Fruit fly (Drosophila melanogaster) whole organism, embryonic: ENCODE data around the gene Ire1.
A peak's percentile ranks its signal among the peaks of the same experiment; 100 is the strongest.

Source experiments
- CG11093 ChIP-seq: fragments of 200-800 bp; sonication (Bioruptor generic); IDR thresholded peaks from 3 replicates; pipeline ENCODE4 v1.3.6; 2022; ENCODE audit warnings: missing biosample characterization, missing genetic modification characterization
- CG11456 ChIP-seq: fragments of 200-800 bp; sonication (Bioruptor generic); IDR thresholded peaks from 3 replicates; pipeline ENCODE4 v1.3.6; 2022; ENCODE audit warnings: missing biosample characterization, missing genetic modification characterization
- CG12236 ChIP-seq: fragments of 200-800 bp; sonication (Bioruptor generic); optimal IDR thresholded peaks from 2 replicates; lab custom pipeline; 2016; ENCODE audit warnings: missing biosample characterization, missing genetic modification characterization
- CG13287 ChIP-seq: fragments of 200-800 bp; sonication (Bioruptor generic); IDR thresholded peaks from 2 replicates; pipeline ENCODE4 v1.3.6; 2022; ENCODE audit warnings: missing biosample characterization, missing genetic modification characterization; ENCODE audit not compliant: partially characterized antibody
- CG15011 ChIP-seq: fragments of 200-800 bp; sonication (Bioruptor generic); optimal IDR thresholded peaks from 3 replicates; lab custom pipeline; 2018; ENCODE audit warnings: missing biosample characterization, mild to moderate bottlenecking, missing genetic modification characterization
- CG16813 ChIP-seq: fragments of 200-800 bp; sonication (Bioruptor generic); IDR thresholded peaks from 3 replicates; pipeline ENCODE4 v1.3.6; 2022; ENCODE audit warnings: missing biosample characterization, missing genetic modification characterization; ENCODE audit not compliant: partially characterized antibody
- CG17361 ChIP-seq: fragments of 200-800 bp; sonication (Bioruptor generic); IDR thresholded peaks from 3 replicates; pipeline ENCODE4 v1.3.6; 2022; ENCODE audit warnings: missing biosample characterization, missing genetic modification characterization
- CG32532 ChIP-seq: fragments of 200-800 bp; sonication (Bioruptor generic); IDR thresholded peaks from 2 replicates; pipeline ENCODE4 v1.3.6; 2022; ENCODE audit warnings: missing biosample characterization, missing genetic modification characterization
- CG32772 ChIP-seq: fragments of 200-800 bp; sonication (Bioruptor generic); IDR thresholded peaks from 2 replicates; pipeline ENCODE4 v1.3.6; 2022; ENCODE audit warnings: missing biosample characterization, missing genetic modification characterization
- CG4730 ChIP-seq: fragments of 200-800 bp; sonication (Bioruptor generic); IDR thresholded peaks from 2 replicates; pipeline ENCODE4 v1.3.6; 2022; ENCODE audit warnings: missing biosample characterization, missing genetic modification characterization
- CG6254 ChIP-seq: fragments of 200-800 bp; sonication (Bioruptor generic); optimal IDR thresholded peaks from 3 replicates; lab custom pipeline; 2017; ENCODE audit warnings: mild to moderate bottlenecking, missing biosample characterization, missing genetic modification reagents, missing genetic modification characterization
- CG6765 ChIP-seq: fragments of 200-800 bp; sonication (Bioruptor generic); optimal IDR thresholded peaks from 3 replicates; lab custom pipeline; 2017; ENCODE audit warnings: missing biosample characterization, mild to moderate bottlenecking, missing genetic modification characterization
- CG7987 ChIP-seq: fragments of 200-800 bp; sonication (Bioruptor generic); optimal IDR thresholded peaks from 2 replicates; lab custom pipeline; 2018; ENCODE audit warnings: missing biosample characterization, mild to moderate bottlenecking, missing genetic modification characterization, moderate library complexity
- CG8944 ChIP-seq: fragments of 200-800 bp; sonication (Bioruptor generic); optimal IDR thresholded peaks from 3 replicates; lab custom pipeline; 2016; ENCODE audit warnings: missing biosample characterization, missing genetic modification characterization
- CG9437 ChIP-seq: fragments of 200-800 bp; sonication (Bioruptor generic); optimal IDR thresholded peaks from 2 replicates; lab custom pipeline; 2018; ENCODE audit warnings: missing biosample characterization, mild to moderate bottlenecking, missing genetic modification characterization
- Camta ChIP-seq: fragments of 200-800 bp; sonication (Bioruptor generic); optimal IDR thresholded peaks from 2 replicates; lab custom pipeline; 2016; ENCODE audit warnings: missing biosample characterization, missing genetic modification characterization
- CrebB ChIP-seq: fragments of 200-800 bp; sonication (Bioruptor generic); optimal IDR thresholded peaks from 3 replicates; lab custom pipeline; 2018; ENCODE audit warnings: missing biosample characterization, mild to moderate bottlenecking, missing genetic modification characterization
- Dfd ChIP-seq, 2 experiments: fragments of >200 bp; optimal IDR thresholded peaks; 2 replicates each; lab custom pipeline; 2017; ENCODE audit warnings: missing biosample characterization in 2 of 2, missing genetic modification characterization in 2 of 2
- Dip2 ChIP-seq: fragments of 200-800 bp; sonication (Bioruptor generic); IDR thresholded peaks from 2 replicates; pipeline ENCODE4 v1.3.6; 2022; ENCODE audit warnings: missing biosample characterization, missing genetic modification characterization
- Dp ChIP-seq: fragments of 200-800 bp; sonication (Bioruptor generic); optimal IDR thresholded peaks from 2 replicates; lab custom pipeline; 2018; ENCODE audit warnings: missing biosample characterization, mild to moderate bottlenecking, missing genetic modification characterization, moderate library complexity
- Fer3 ChIP-seq: fragments of 200-800 bp; sonication (Bioruptor generic); optimal IDR thresholded peaks from 2 replicates; lab custom pipeline; 2018; ENCODE audit warnings: missing biosample characterization, mild to moderate bottlenecking, missing genetic modification characterization, moderate library complexity
- Gsc ChIP-seq: fragments of 200-800 bp; sonication (Bioruptor generic); IDR thresholded peaks from 2 replicates; pipeline ENCODE4 v1.3.6; 2022; ENCODE audit warnings: missing biosample characterization, missing genetic modification characterization
- HLH3B ChIP-seq: fragments of 200-800 bp; sonication (Bioruptor generic); IDR thresholded peaks from 2 replicates; pipeline ENCODE4 v1.3.6; 2022; ENCODE audit warnings: missing biosample characterization, missing genetic modification characterization
- Lpt ChIP-seq: fragments of >200 bp; optimal IDR thresholded peaks from 2 replicates; lab custom pipeline; 2018; ENCODE audit warnings: missing biosample characterization, missing genetic modification characterization
- Med ChIP-seq: fragments of 200-800 bp; sonication (Bioruptor generic); peaks from one replicate; lab custom pipeline; 2016; ENCODE audit warnings: missing biosample characterization, missing genetic modification characterization, mild to moderate bottlenecking, inconsistent platforms, moderate library complexity
- Mrtf ChIP-seq: fragments of 200-800 bp; sonication (Bioruptor generic); IDR thresholded peaks from 3 replicates; pipeline ENCODE4 v1.3.6; 2022; ENCODE audit warnings: missing biosample characterization, missing genetic modification characterization
- Oli ChIP-seq: fragments of 200-800 bp; sonication (Bioruptor generic); optimal IDR thresholded peaks from 2 replicates; lab custom pipeline; 2018; ENCODE audit warnings: missing biosample characterization, mild to moderate bottlenecking, missing genetic modification characterization, moderate library complexity
- PHDP ChIP-seq: fragments of 200-800 bp; sonication (Bioruptor generic); optimal IDR thresholded peaks from 3 replicates; lab custom pipeline; 2018; ENCODE audit warnings: missing biosample characterization, mild to moderate bottlenecking, missing genetic modification characterization, moderate library complexity
- Ptx1 ChIP-seq: fragments of 200-800 bp; sonication (Bioruptor generic); IDR thresholded peaks from 2 replicates; pipeline ENCODE4 v1.3.6; 2022; ENCODE audit warnings: missing biosample characterization, missing genetic modification characterization
- Taf1 ChIP-seq: fragments of 200-800 bp; sonication (Bioruptor generic); IDR thresholded peaks from 2 replicates; pipeline ENCODE4 v1.3.6; 2022; ENCODE audit warnings: missing biosample characterization, missing genetic modification characterization
- ato ChIP-seq: fragments of 200-800 bp; sonication (Bioruptor generic); IDR thresholded peaks from 2 replicates; pipeline ENCODE4 v1.3.6; 2022; ENCODE audit warnings: missing biosample characterization, missing genetic modification characterization; ENCODE audit not compliant: partially characterized antibody
- bbx ChIP-seq: fragments of 200-800 bp; sonication (Bioruptor generic); IDR thresholded peaks from 2 replicates; pipeline ENCODE4 v1.3.6; 2022; ENCODE audit warnings: missing biosample characterization, missing genetic modification characterization; ENCODE audit not compliant: partially characterized antibody
- cas ChIP-seq: fragments of 200-800 bp; sonication (Bioruptor generic); IDR thresholded peaks from 2 replicates; pipeline ENCODE4 v1.3.6; 2022; ENCODE audit warnings: missing biosample characterization, missing genetic modification characterization
- danr ChIP-seq: fragments of 200-800 bp; sonication (Bioruptor generic); IDR thresholded peaks from 2 replicates; pipeline ENCODE4 v1.3.6; 2022; ENCODE audit warnings: missing biosample characterization, missing genetic modification characterization
- dmrt11E ChIP-seq: fragments of 200-800 bp; sonication (Bioruptor generic); optimal IDR thresholded peaks from 3 replicates; lab custom pipeline; 2018; ENCODE audit warnings: missing biosample characterization, mild to moderate bottlenecking, missing genetic modification characterization, moderate library complexity
- dmrt99B ChIP-seq: fragments of 200-800 bp; sonication (Bioruptor generic); optimal IDR thresholded peaks from 2 replicates; lab custom pipeline; 2018; ENCODE audit warnings: missing biosample characterization, mild to moderate bottlenecking, missing genetic modification characterization, moderate library complexity
- dysf ChIP-seq: fragments of 200-800 bp; sonication (Bioruptor generic); IDR thresholded peaks from 3 replicates; pipeline ENCODE4 v1.3.6; 2022; ENCODE audit warnings: missing biosample characterization, missing genetic modification characterization
- ewg ChIP-seq: fragments of 200-800 bp; sonication (Bioruptor generic); optimal IDR thresholded peaks from 3 replicates; lab custom pipeline; 2017; ENCODE audit warnings: mild to moderate bottlenecking, missing biosample characterization, missing genetic modification reagents, missing genetic modification characterization
- nerfin-1 ChIP-seq: fragments of 200-800 bp; sonication (Bioruptor generic); optimal IDR thresholded peaks from 3 replicates; lab custom pipeline; 2019; ENCODE audit warnings: missing biosample characterization, mild to moderate bottlenecking, missing genetic modification characterization, moderate library complexity
- ranshi ChIP-seq: fragments of 200-800 bp; sonication (Bioruptor generic); IDR thresholded peaks from 2 replicates; pipeline ENCODE4 v1.3.6; 2022; ENCODE audit warnings: missing biosample characterization, missing genetic modification characterization
- rib ChIP-seq: fragments of 200-800 bp; sonication (Bioruptor generic); IDR thresholded peaks from 2 replicates; pipeline ENCODE4 v1.3.6; 2022; ENCODE audit warnings: missing biosample characterization, missing genetic modification characterization
- ro ChIP-seq: fragments of 200-800 bp; sonication (Bioruptor generic); IDR thresholded peaks from 2 replicates; pipeline ENCODE4 v1.3.6; 2022; ENCODE audit warnings: missing biosample characterization, missing genetic modification characterization
- schlank ChIP-seq: fragments of 200-800 bp; sonication (Bioruptor generic); optimal IDR thresholded peaks from 2 replicates; lab custom pipeline; 2018; ENCODE audit warnings: missing biosample characterization, mild to moderate bottlenecking, missing genetic modification characterization
- sr ChIP-seq: fragments of 200-800 bp; sonication (Bioruptor generic); IDR thresholded peaks from 3 replicates; pipeline ENCODE4 v1.3.6; 2022; ENCODE audit warnings: missing biosample characterization, missing genetic modification characterization
- ssp ChIP-seq: fragments of 200-800 bp; sonication (Bioruptor generic); IDR thresholded peaks from 2 replicates; pipeline ENCODE4 v1.3.6; 2022; ENCODE audit warnings: missing biosample characterization, missing genetic modification characterization
- tap ChIP-seq: fragments of 200-800 bp; optimal IDR thresholded peaks from 3 replicates; lab custom pipeline; 2019; ENCODE audit warnings: missing biosample characterization, mild to moderate bottlenecking, missing genetic modification characterization, moderate library complexity
- tgo ChIP-seq: fragments of 200-800 bp; sonication (Bioruptor generic); IDR thresholded peaks from 3 replicates; pipeline ENCODE4 v1.3.6; 2022; ENCODE audit warnings: missing biosample characterization, missing genetic modification characterization
- tin ChIP-seq: fragments of 200-800 bp; sonication (Bioruptor generic); optimal IDR thresholded peaks from 3 replicates; lab custom pipeline; 2016; ENCODE audit warnings: missing biosample characterization, missing genetic modification characterization
- tna ChIP-seq: fragments of 200-800 bp; sonication (Bioruptor generic); IDR thresholded peaks from 2 replicates; pipeline ENCODE4 v1.3.6; 2022; ENCODE audit warnings: missing biosample characterization, missing genetic modification characterization; ENCODE audit not compliant: partially characterized antibody
- zen2 ChIP-seq: fragments of 200-800 bp; sonication (Bioruptor generic); IDR thresholded peaks from 3 replicates; pipeline ENCODE4 v1.3.6; 2022; ENCODE audit warnings: missing biosample characterization, missing genetic modification characterization; ENCODE audit not compliant: partially characterized antibody

Ire1 gene

DNA sequence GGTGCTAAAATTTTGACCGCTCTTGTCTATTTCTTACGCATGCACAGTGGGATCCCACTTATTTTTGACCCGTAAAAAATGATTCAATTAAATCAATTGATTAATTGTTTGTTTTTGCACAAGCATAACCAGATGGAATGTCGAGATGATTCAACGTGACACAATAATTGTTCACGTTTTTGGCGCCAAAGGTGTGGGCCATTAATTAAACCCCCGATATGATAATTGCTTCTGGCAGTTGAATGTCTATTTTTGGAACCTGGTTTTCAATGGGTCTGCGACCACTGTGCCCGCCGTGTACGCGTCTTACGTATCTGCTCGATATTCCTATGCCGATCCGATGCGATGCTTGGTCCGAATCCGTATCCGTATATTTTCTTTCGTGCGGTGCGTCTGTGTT, 31.0 kb upstream of the Ire1 start (continued):
- TF ChIP-seq CG11093 (GFP tag; lab: Robert Waterston, UW), result peak; percentile 57; the same call in 2 of the 3 replicates
- peak; percentile 57 for TF ChIP-seq CG8944 (GFP tag; lab: Kevin White, UChicago)
- TF ChIP-seq CG16813 (GFP tag; lab: Robert Waterston, UW), result no peak
- TF ChIP-seq ssp (GFP tag; lab: Robert Waterston, UW), result peak; percentile 57
- peak; percentile 54 for TF ChIP-seq CG6765
- peak; percentile 76 for TF ChIP-seq CG32532 (GFP tag; lab: Robert Waterston, UW)
- peak; percentile 44; the same call in 1 of the 2 replicates for TF ChIP-seq bbx (GFP tag; lab: Robert Waterston, UW)
- TF ChIP-seq Ptx1 (GFP tag; lab: Robert Waterston, UW), result peak; percentile 87
- peak; percentile 60 for TF ChIP-seq dmrt11E (tag; lab: Kevin White, UChicago)
- no peak for TF ChIP-seq Dip2 (GFP tag; lab: Robert Waterston, UW)
- TF ChIP-seq Taf1 (GFP tag; lab: Robert Waterston, UW), result no peak; the same call in 1 of the 2 replicates
- peak; percentile 59 for TF ChIP-seq nerfin-1 (tag; lab: Kevin White, UChicago)
- peak; percentile 42 for TF ChIP-seq Camta
- peak; percentile 37 for TF ChIP-seq CG7987
- TF ChIP-seq tna (GFP tag; lab: Robert Waterston, UW), result no peak
- TF ChIP-seq Oli (tag; lab: Kevin White, UChicago), result peak; percentile 77
- TF ChIP-seq CrebB (tag; lab: Kevin White, UChicago), result peak; percentile 58
- peak; percentile 59 for TF ChIP-seq Gsc (GFP tag; lab: Robert Waterston, UW)
- TF ChIP-seq tgo, result peak; percentile 64
- TF ChIP-seq ranshi, result peak; percentile 64; the same call in 1 of the 2 replicates
- peak; percentile 66 for TF ChIP-seq Fer3 (tag; lab: Kevin White, UChicago)
- no peak for TF ChIP-seq sr (GFP tag; lab: Robert Waterston, UW)
- TF ChIP-seq Mrtf (GFP tag; lab: Robert Waterston, UW), result 0 out of 3 replicates have a peak, but pooled peaks have one; percentile 60
- TF ChIP-seq tin (GFP tag; lab: Kevin White, UChicago), result peak; percentile 74
- peak; percentile 53 for TF ChIP-seq CG6254
- TF ChIP-seq ro (GFP tag; lab: Robert Waterston, UW), result peak; percentile 32; the same call in 1 of the 2 replicates
- TF ChIP-seq ewg, result no peak
- TF ChIP-seq Dfd (GFP tag; optimal IDR thresholded peaks at IDR 0.05; lab: Kevin White, UChicago), result no peak
- peak; percentile 52; the same call in 1 of the 2 replicates for TF ChIP-seq HLH3B (GFP tag; lab: Robert Waterston, UW)
- peak; percentile 43 for TF ChIP-seq CG15011 (GFP tag; lab: Kevin White, UChicago)
- TF ChIP-seq dmrt99B, result peak; percentile 80
- TF ChIP-seq zen2 (GFP tag; lab: Robert Waterston, UW), result peak; percentile 33; the same call in 1 of the 3 replicates
- no peak for TF ChIP-seq Dp (GFP tag; lab: Kevin White, UChicago)
- TF ChIP-seq CG32772 (GFP tag; lab: Robert Waterston, UW), result peak; percentile 66
- 0 out of 2 replicates have a peak, but pooled peaks have one; percentile 47 for TF ChIP-seq rib
- TF ChIP-seq CG9437 (GFP tag; lab: Kevin White, UChicago), result peak; percentile 55
- TF ChIP-seq CG12236 (GFP tag; lab: Kevin White, UChicago), result peak; percentile 45
- 0 out of 2 replicates have a peak, but pooled peaks have one; percentile 38 for TF ChIP-seq ato (GFP tag; lab: Robert Waterston, UW)
- TF ChIP-seq Med, result peak; percentile 97
- TF ChIP-seq CG11456 (GFP tag; lab: Robert Waterston, UW), result peak; percentile 82
- peak; percentile 14; the same call in 1 of the 2 replicates for TF ChIP-seq CG13287 (GFP tag; lab: Robert Waterston, UW)
- TF ChIP-seq cas (GFP tag; lab: Robert Waterston, UW), result no peak
- peak; percentile 27 for TF ChIP-seq schlank
- peak; percentile 85 for TF ChIP-seq dysf (GFP tag; lab: Robert Waterston, UW)
- no peak for TF ChIP-seq Lpt (GFP tag; lab: Kevin White, UChicago)
- peak; percentile 84 for TF ChIP-seq CG17361 (GFP tag; lab: Robert Waterston, UW)
- peak; percentile 63 for TF ChIP-seq CG4730 (GFP tag; lab: Robert Waterston, UW)
- TF ChIP-seq PHDP, result peak; percentile 71
- TF ChIP-seq tap, result peak; percentile 71
- TF ChIP-seq danr, result no peak
